Worm (Caenorhabditis elegans): Measurements from ENCODE around the gene cyp-29A2.

ce11 chrV:11220936-11221335 is 3.6 kb downstream of the cyp-29A2 start, which contains the start of gene T19B10.2:
- TF ChIP-seq nhr-77 (tag; optimal IDR thresholded peaks at IDR 0.05) (no peak), lsy-2 (tag; optimal IDR thresholded peaks at IDR 0.05) (no peak), aly-2 (tag; optimal IDR thresholded peaks at IDR 0.05) (no peak), ceh-82 (tag; optimal IDR thresholded peaks at IDR 0.05) (no peak), dpl-1 (GFP tag; optimal IDR thresholded peaks at IDR 0.05) (no peak), nhr-6 (tag; optimal IDR thresholded peaks at IDR 0.05) (no peak), egl-27 (tag; optimal IDR thresholded peaks at IDR 0.05) (no peak), snpc-4 (tag; optimal IDR thresholded peaks at IDR 0.05) (no peak), unc-130 (GFP tag; optimal IDR thresholded peaks at IDR 0.05) (no peak), hif-1 (tag; optimal IDR thresholded peaks at IDR 0.05) (no peak), dve-1 (tag; optimal IDR thresholded peaks at IDR 0.05; ENCODE audit: insufficient read depth) (no peak), snpc-1.2 (GFP tag; IDR thresholded peaks at IDR 0.05) (no peak)
